In genomic region chrX:2075846-2076377, dm6 we compare ENCODE assay signal across 1 fruit fly cellular context.
TF ChIP-seq lines count a peak whose summit lies in the region.

CG4045 (minus strand) TSS chrX:2075900.

TF ChIP-seq in whole organism, embryonic, 481 proteins besides CTCF, POLR2A, EP300 and RAD21 (continued from another document):
- TF ChIP-seq zf30C (GFP tag; optimal IDR thresholded peaks at IDR 0.05; lab: Kevin White, UChicago) = no peak
- TF ChIP-seq CG12219 (GFP tag; optimal IDR thresholded peaks at IDR 0.05; lab: Kevin White, UChicago) = no peak
- no peak for TF ChIP-seq jumu (GFP tag; optimal IDR thresholded peaks at IDR 0.05; lab: Kevin White, UChicago)
- peak; percentile 6 for TF ChIP-seq sug (tag; optimal IDR thresholded peaks at IDR 0.05; lab: Kevin White, UChicago)
